Fruit fly (Drosophila melanogaster): ENCODE measurements around the gene Dd.
A peak's percentile ranks its signal among the peaks of the same experiment; 100 is the strongest.

The Dd gene

DNA sequence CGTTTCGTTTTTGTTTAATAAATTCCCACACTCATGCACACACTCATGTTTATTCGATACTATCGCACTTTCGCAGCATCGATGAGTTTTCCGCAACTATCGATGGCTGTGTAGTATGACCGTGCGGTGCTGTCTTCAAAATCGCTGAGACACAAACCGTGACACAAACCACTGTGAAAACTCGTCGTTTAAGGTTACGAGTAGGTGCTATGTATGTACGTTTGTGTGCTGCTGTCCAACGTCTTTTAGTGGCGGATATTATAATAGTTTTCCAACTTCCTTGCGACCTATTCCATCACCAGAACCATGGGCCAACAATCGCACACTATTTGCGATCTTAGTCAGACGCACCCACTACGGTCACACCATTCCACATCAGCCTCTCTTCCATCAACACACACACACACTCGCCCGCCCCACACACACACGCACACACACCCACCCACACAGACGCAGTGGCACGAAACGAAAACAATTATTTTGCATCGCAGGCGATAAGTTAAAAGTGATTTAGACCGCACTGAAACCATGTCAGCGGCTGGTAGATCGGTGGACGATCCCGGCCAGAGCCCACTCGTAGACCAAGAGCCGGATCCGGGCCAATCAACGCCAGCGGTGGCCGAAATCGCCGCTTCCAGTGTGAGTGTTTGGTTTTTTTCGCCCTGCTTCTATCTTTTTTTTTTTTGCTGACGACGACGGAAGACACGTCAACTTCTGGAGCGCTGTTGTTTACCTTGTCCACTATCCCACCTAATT is at the start of gene Dd, which contains the start of gene CG1486 (continued):
- TF ChIP-seq bsh (GFP tag; optimal IDR thresholded peaks at IDR 0.05) (peak in 1 of 2 experiments; percentile 59), Atf3 (GFP tag; optimal IDR thresholded peaks at IDR 0.05) (no peak), Side (GFP tag; optimal IDR thresholded peaks at IDR 0.05) (no peak), CG10462 (GFP tag; optimal IDR thresholded peaks at IDR 0.05) (no peak), CG31224 (GFP tag; IDR thresholded peaks at IDR 0.05) (no peak), nau (GFP tag; optimal IDR thresholded peaks at IDR 0.05) (no peak), CG2889 (GFP tag; IDR thresholded peaks at IDR 0.05) (no peak), Taf1 (GFP tag; IDR thresholded peaks at IDR 0.05) (no peak), bowl (GFP tag; IDR thresholded peaks at IDR 0.05) (no peak), Sox102F (GFP tag; optimal IDR thresholded peaks at IDR 0.05) (no peak), CG12236 (GFP tag; optimal IDR thresholded peaks at IDR 0.05) (no peak), CG15514 (GFP tag; optimal IDR thresholded peaks at IDR 0.05) (peak; percentile 63), mirr (GFP tag; optimal IDR thresholded peaks at IDR 0.05) (no peak), CG10565 (GFP tag; optimal IDR thresholded peaks at IDR 0.05) (no peak), sc (optimal IDR thresholded peaks at IDR 0.05) (no peak), sc (GFP tag; optimal IDR thresholded peaks at IDR 0.05) (no peak), CG7963 (GFP tag; IDR thresholded peaks at IDR 0.05; ENCODE audit: partially characterized antibody) (peak; percentile 86), Max (GFP tag; optimal IDR thresholded peaks at IDR 0.05) (peak; percentile 22), mld (GFP tag; IDR thresholded peaks at IDR 0.05; ENCODE audit: partially characterized antibody) (peak; percentile 78; the same call in 2 of the 3 replicates), CG16863 (GFP tag; optimal IDR thresholded peaks at IDR 0.05) (peak; percentile 49), lola (GFP tag; optimal IDR thresholded peaks at IDR 0.05) (no peak), HmgD (GFP tag; optimal IDR thresholded peaks at IDR 0.05) (peak; percentile 13), mam (GFP tag; optimal IDR thresholded peaks at IDR 0.05) (no peak), crp (GFP tag; optimal IDR thresholded peaks at IDR 0.05) (peak in 1 of 2 experiments; percentile 14), exex (tag; optimal IDR thresholded peaks at IDR 0.05) (no peak), chn (GFP tag; optimal IDR thresholded peaks at IDR 0.05) (peak; percentile 37), btn (GFP tag; optimal IDR thresholded peaks at IDR 0.05) (no peak), CG8089 (GFP tag; optimal IDR thresholded peaks at IDR 0.05) (no peak), CG13624 (GFP tag; optimal IDR thresholded peaks at IDR 0.05) (peak; percentile 19), CG8944 (GFP tag; optimal IDR thresholded peaks at IDR 0.05) (no peak), stwl (tag; optimal IDR thresholded peaks at IDR 0.05) (peak; percentile 44), CG4854 (GFP tag; optimal IDR thresholded peaks at IDR 0.05) (no peak), Bdp1 (GFP tag; optimal IDR thresholded peaks at IDR 0.05) (no peak), CG8290 (GFP tag; optimal IDR thresholded peaks at IDR 0.05) (no peak), CG8290 (tag; optimal IDR thresholded peaks at IDR 0.05) (no peak), cg (GFP tag; optimal IDR thresholded peaks at IDR 0.05) (peak; percentile 93), Med (GFP tag) (peak; percentile 86), bcd (GFP tag; optimal IDR thresholded peaks at IDR 0.05) (no peak), ssp (GFP tag; IDR thresholded peaks at IDR 0.05) (0 out of 2 replicates have a peak, but pooled peaks have one; percentile 35), Sox100B (GFP tag; optimal IDR thresholded peaks at IDR 0.05) (no peak), CG4404 (GFP tag; IDR thresholded peaks at IDR 0.05) (no peak), Usf (GFP tag; optimal IDR thresholded peaks at IDR 0.05) (no peak), Drgx (GFP tag; IDR thresholded peaks at IDR 0.05) (no peak), Atf-2 (GFP tag; optimal IDR thresholded peaks at IDR 0.05) (peak; percentile 3), CG10654 (GFP tag; optimal IDR thresholded peaks at IDR 0.05) (no peak), CG7271 (tag; optimal IDR thresholded peaks at IDR 0.05) (no peak), CG8924 (tag; optimal IDR thresholded peaks at IDR 0.05) (peak; percentile 82), kah (GFP tag; optimal IDR thresholded peaks at IDR 0.05) (no peak), dm (GFP tag; optimal IDR thresholded peaks at IDR 0.05) (peak; percentile 53), BEAF-32 (GFP tag; optimal IDR thresholded peaks at IDR 0.05) (peak; percentile 98)

All from whole organism, embryonic.